Fruit fly (Drosophila melanogaster) whole organism, wandering third instar larva: Measurements from ENCODE around the gene L2HGDH.

Experiments
- Abd-B ChIP-seq: fragments of >200 bp; optimal IDR thresholded peaks from 2 replicates; lab custom pipeline; 2017; ENCODE audit warnings: missing biosample characterization, missing genetic modification characterization
- CG32264 ChIP-seq: fragments of 200-800 bp; sonication (Bioruptor generic); optimal IDR thresholded peaks from 2 replicates; lab custom pipeline; 2016; ENCODE audit warnings: missing biosample characterization, missing genetic modification characterization
- CG9705 ChIP-seq: fragments of 200-800 bp; sonication (Bioruptor generic); optimal IDR thresholded peaks from 2 replicates; lab custom pipeline; 2018; ENCODE audit warnings: missing biosample characterization, mild to moderate bottlenecking, missing genetic modification characterization
- CrebA ChIP-seq: fragments of 200-800 bp; sonication (Bioruptor generic); optimal IDR thresholded peaks from 2 replicates; lab custom pipeline; 2016; ENCODE audit warnings: missing biosample characterization, mild to moderate bottlenecking, missing genetic modification characterization, borderline replicate concordance
- Dfd ChIP-seq: fragments of >200 bp; optimal IDR thresholded peaks from 2 replicates; lab custom pipeline; 2017; ENCODE audit warnings: missing biosample characterization, missing genetic modification characterization
- Dif ChIP-seq: fragments of 200-275, 200-300 bp; sonication (Bioruptor generic); optimal IDR thresholded peaks from 2 replicates; lab custom pipeline; 2018; ENCODE audit warnings: missing biosample characterization, missing genetic modification characterization; ENCODE audit not compliant: partially characterized antibody
- GATAd ChIP-seq: sonication (Bioruptor generic); optimal IDR thresholded peaks from 2 replicates; lab custom pipeline; 2016; ENCODE audit warnings: missing biosample characterization, missing genetic modification characterization
- HLH106 ChIP-seq: fragments of 200-800 bp; optimal IDR thresholded peaks from 3 replicates; lab custom pipeline; 2019; ENCODE audit warnings: missing biosample characterization, mild to moderate bottlenecking, missing genetic modification characterization, moderate library complexity
- Hnf4 ChIP-seq: fragments of 200-800 bp; sonication (Bioruptor generic); optimal IDR thresholded peaks from 2 replicates; lab custom pipeline; 2016; ENCODE audit warnings: missing biosample characterization, mild to moderate bottlenecking, missing genetic modification characterization
- Hr78 ChIP-seq: fragments of >200 bp; optimal IDR thresholded peaks from 2 replicates; lab custom pipeline; 2017; ENCODE audit warnings: missing biosample characterization, missing genetic modification characterization
- Hr83 ChIP-seq: fragments of 200-300 bp; sonication (Bioruptor generic); optimal IDR thresholded peaks from 2 replicates; lab custom pipeline; 2016; ENCODE audit warnings: missing biosample characterization, mild to moderate bottlenecking, missing genetic modification characterization, moderate library complexity; ENCODE audit not compliant: poor library complexity, severe bottlenecking
- Jra ChIP-seq: sonication (Bioruptor generic); optimal IDR thresholded peaks from 2 replicates; lab custom pipeline; 2016; ENCODE audit warnings: missing biosample characterization, missing genetic modification characterization
- Mio ChIP-seq: sonication (Bioruptor generic); optimal IDR thresholded peaks from 2 replicates; lab custom pipeline; 2016; ENCODE audit warnings: missing biosample characterization, missing genetic modification characterization
- Myc ChIP-seq: fragments of >200 bp; optimal IDR thresholded peaks from 2 replicates; lab custom pipeline; 2017
- N ChIP-seq: fragments of >200 bp; optimal IDR thresholded peaks from 2 replicates; lab custom pipeline; 2018; ENCODE audit warnings: missing biosample characterization, missing external identifiers, missing genetic modification characterization
- OdsH ChIP-seq: fragments of 200-800 bp; sonication (Bioruptor generic); optimal IDR thresholded peaks from 2 replicates; lab custom pipeline; 2016; ENCODE audit warnings: missing biosample characterization, mild to moderate bottlenecking, missing genetic modification characterization
- Rel ChIP-seq, 2 experiments: fragments of 200-800 bp; sonication (Bioruptor generic) in 1 of 2; optimal IDR thresholded peaks; 2 replicates in 1 of 2; 3 replicates in 1 of 2; lab custom pipeline; 2016 to 2019; ENCODE audit warnings: mild to moderate bottlenecking in 2 of 2, missing biosample characterization in 2 of 2, missing genetic modification characterization in 2 of 2, moderate library complexity in 1 of 2
- Sp1 ChIP-seq: fragments of 200-800 bp; sonication (Bioruptor generic); optimal IDR thresholded peaks from 3 replicates; lab custom pipeline; 2019; ENCODE audit warnings: missing biosample characterization, mild to moderate bottlenecking, missing genetic modification characterization, moderate library complexity
- Vsx2 ChIP-seq: fragments of 200-300, 225-300 bp; sonication (Bioruptor generic); optimal IDR thresholded peaks from 2 replicates; lab custom pipeline; 2018; ENCODE audit warnings: missing biosample characterization, missing genetic modification characterization; ENCODE audit not compliant: partially characterized antibody
- br ChIP-seq: fragments of 200-800 bp; sonication (Bioruptor generic); optimal IDR thresholded peaks from 2 replicates; lab custom pipeline; 2016; ENCODE audit warnings: missing biosample characterization, missing genetic modification characterization
- brk ChIP-seq: fragments of 200-800 bp; sonication (Bioruptor generic); optimal IDR thresholded peaks from 2 replicates; lab custom pipeline; 2016; ENCODE audit warnings: missing biosample characterization, mild to moderate bottlenecking, missing genetic modification characterization
- dl ChIP-seq, 2 experiments: fragments of 175-275, 200-275 bp in 1 of 2; fragments of 200-275 bp in 1 of 2; sonication (Bioruptor generic); optimal IDR thresholded peaks; lab custom pipeline; 2018; ENCODE audit warnings: mild to moderate bottlenecking in 2 of 2, missing biosample characterization in 2 of 2, missing genetic modification characterization in 2 of 2, moderate library complexity in 2 of 2; ENCODE audit not compliant: partially characterized antibody in 2 of 2, insufficient read depth in 1 of 2
- dmrt93B ChIP-seq: fragments of 200-800 bp; sonication (Bioruptor generic); optimal IDR thresholded peaks from 2 replicates; lab custom pipeline; 2018; ENCODE audit warnings: missing biosample characterization, mild to moderate bottlenecking, missing genetic modification characterization
- dsf ChIP-seq: sonication (Bioruptor generic); optimal IDR thresholded peaks from 2 replicates; lab custom pipeline; 2016; ENCODE audit warnings: missing biosample characterization, missing genetic modification characterization, borderline replicate concordance
- ey ChIP-seq: fragments of 200-800 bp; sonication (Bioruptor generic); optimal IDR thresholded peaks from 2 replicates; lab custom pipeline; 2016; ENCODE audit warnings: missing biosample characterization, missing genetic modification characterization
- foxo ChIP-seq, 2 experiments: fragments of 200-800 bp; sonication (Bioruptor generic); optimal IDR thresholded peaks; 2 replicates in 1 of 2; 3 replicates in 1 of 2; lab custom pipeline; 2016 to 2017; ENCODE audit warnings: missing biosample characterization in 2 of 2, missing genetic modification characterization in 2 of 2
- fru ChIP-seq: fragments of 200-800 bp; sonication (Bioruptor generic); optimal IDR thresholded peaks from 3 replicates; lab custom pipeline; 2016; ENCODE audit warnings: missing biosample characterization, mild to moderate bottlenecking, missing genetic modification characterization
- h ChIP-seq: fragments of 200-800 bp; sonication (Bioruptor generic); optimal IDR thresholded peaks from 3 replicates; lab custom pipeline; 2016; ENCODE audit warnings: missing biosample characterization, mild to moderate bottlenecking, missing genetic modification characterization
- jim ChIP-seq: fragments of 175-275, 200-325 bp; sonication (Bioruptor generic); optimal IDR thresholded peaks from 2 replicates; lab custom pipeline; 2016; ENCODE audit warnings: missing biosample characterization, mild to moderate bottlenecking, missing genetic modification characterization
- lola ChIP-seq: fragments of >200 bp; optimal IDR thresholded peaks from 2 replicates; lab custom pipeline; 2017; ENCODE audit warnings: missing biosample characterization, missing genetic modification characterization
- pan ChIP-seq: fragments of >200 bp; optimal IDR thresholded peaks from 2 replicates; lab custom pipeline; 2017
- psq ChIP-seq: fragments of 200-800 bp; sonication (Bioruptor generic); optimal IDR thresholded peaks from 3 replicates; lab custom pipeline; 2017; ENCODE audit warnings: missing biosample characterization, mild to moderate bottlenecking, missing genetic modification characterization, moderate library complexity
- rgr ChIP-seq: fragments of 200-800 bp; sonication (Bioruptor generic); optimal IDR thresholded peaks from 3 replicates; lab custom pipeline; 2016; ENCODE audit warnings: missing biosample characterization, mild to moderate bottlenecking, missing genetic modification characterization
- sage ChIP-seq: fragments of 200-800 bp; sonication (Bioruptor generic); optimal IDR thresholded peaks from 2 replicates; lab custom pipeline; 2016; ENCODE audit warnings: missing biosample characterization, mild to moderate bottlenecking, missing genetic modification characterization
- sv ChIP-seq: fragments of 200-800 bp; sonication (Bioruptor generic); optimal IDR thresholded peaks from 3 replicates; lab custom pipeline; 2016; ENCODE audit warnings: missing biosample characterization, missing genetic modification characterization
- tai ChIP-seq: sonication (Bioruptor generic); optimal IDR thresholded peaks from 2 replicates; lab custom pipeline; 2016; ENCODE audit warnings: missing biosample characterization, missing genetic modification characterization
- usp ChIP-seq: fragments of >200 bp; optimal IDR thresholded peaks from 2 replicates; lab custom pipeline; 2017; ENCODE audit warnings: missing biosample characterization, missing genetic modification characterization
- woc ChIP-seq: sonication (Bioruptor generic); optimal IDR thresholded peaks from 2 replicates; lab custom pipeline; 2016; ENCODE audit warnings: missing biosample characterization, mild to moderate bottlenecking, missing genetic modification characterization

Gene L2HGDH

dm6 chr2L:18976749-18977148 lies 2.5 kb upstream of the L2HGDH start:
- TF ChIP-seq Myc (lab: Kevin White, UChicago) (no peak), OdsH (GFP tag; lab: Kevin White, UChicago) (no peak), Hr78 (no peak), HLH106 (tag; lab: Kevin White, UChicago) (no peak), h (GFP tag; lab: Kevin White, UChicago) (no peak), ey (GFP tag; lab: Kevin White, UChicago) (no peak), sage (GFP tag; lab: Kevin White, UChicago) (no peak), pan (lab: Kevin White, UChicago) (no peak)

dm6 chr2L:18968370-18969105 lies 5.7 kb downstream of the L2HGDH start, which contains the start of the genes Nak and Tango6:
Gene Nak (minus strand): TSS chr2L:18968744.
Gene Tango6 (plus strand): TSS chr2L:18969028.
- TF ChIP-seq fru (GFP tag; lab: Kevin White, UChicago) = peak; percentile 67
- TF ChIP-seq lola (GFP tag; lab: Kevin White, UChicago) = no peak
- TF ChIP-seq jim = no peak
- no peak for TF ChIP-seq Abd-B (GFP tag; lab: Kevin White, UChicago)
- peak; percentile 30 for TF ChIP-seq dsf (GFP tag; lab: Kevin White, UChicago)
- peak; percentile 78 for TF ChIP-seq Myc (lab: Kevin White, UChicago)
- peak; percentile 16 for TF ChIP-seq dmrt93B (GFP tag; lab: Kevin White, UChicago)
- peak; percentile 58 for TF ChIP-seq GATAd (GFP tag; lab: Kevin White, UChicago)
- no peak for TF ChIP-seq tai (GFP tag; lab: Kevin White, UChicago)
- TF ChIP-seq psq (GFP tag; lab: Kevin White, UChicago) = peak; percentile 15
- peak; percentile 50 for TF ChIP-seq rgr (GFP tag; lab: Kevin White, UChicago)
- no peak for TF ChIP-seq pan (lab: Kevin White, UChicago)
- no peak for TF ChIP-seq Mio
- no peak for TF ChIP-seq sage (GFP tag; lab: Kevin White, UChicago)
- no peak for TF ChIP-seq Rel (GFP tag; optimal IDR thresholded peaks at IDR 0.05; lab: Kevin White, UChicago)
- peak; percentile 66 for TF ChIP-seq Rel (tag; optimal IDR thresholded peaks at IDR 0.05; lab: Kevin White, UChicago)
- TF ChIP-seq Dif (GFP tag; lab: Kevin White, UChicago) = no peak
- TF ChIP-seq usp (GFP tag; lab: Kevin White, UChicago) = no peak
- TF ChIP-seq brk (GFP tag; lab: Kevin White, UChicago) = no peak
- TF ChIP-seq CrebA (GFP tag; lab: Kevin White, UChicago) = no peak
- TF ChIP-seq ey (GFP tag; lab: Kevin White, UChicago) = peak; percentile 11
- peak; percentile 18 for TF ChIP-seq HLH106 (tag; lab: Kevin White, UChicago)
- peak; percentile 22 for TF ChIP-seq br (GFP tag; lab: Kevin White, UChicago)
- no peak for TF ChIP-seq CG32264 (GFP tag; lab: Kevin White, UChicago)
- TF ChIP-seq OdsH (GFP tag; lab: Kevin White, UChicago) = peak; percentile 11
- no peak for TF ChIP-seq Dfd (GFP tag; lab: Kevin White, UChicago)
- TF ChIP-seq woc (GFP tag; lab: Kevin White, UChicago) = peak; percentile 86
- peak; percentile 70 for TF ChIP-seq Jra
- TF ChIP-seq sv = peak; percentile 27
- peak; percentile 36 for TF ChIP-seq Hnf4 (GFP tag; lab: Kevin White, UChicago)
- no peak for TF ChIP-seq Hr78
- no peak for TF ChIP-seq N (GFP tag; lab: Kevin White, UChicago)
- TF ChIP-seq Sp1 (GFP tag; lab: Kevin White, UChicago) = peak; percentile 51
- TF ChIP-seq foxo (GFP tag; optimal IDR thresholded peaks at IDR 0.05; lab: Kevin White, UChicago) = peak in 1 of 2 experiments; percentile 50
- TF ChIP-seq h (GFP tag; lab: Kevin White, UChicago) = peak; percentile 60
- TF ChIP-seq Vsx2 (GFP tag; lab: Kevin White, UChicago) = peak; percentile 95
- TF ChIP-seq CG9705 (GFP tag; lab: Kevin White, UChicago) = peak; percentile 29
- TF ChIP-seq dl (GFP tag; optimal IDR thresholded peaks at IDR 0.05; lab: Kevin White, UChicago; ENCODE audit: insufficient read depth in 1 of 2, partially characterized antibody in 2 of 2) = no peak
- TF ChIP-seq Hr83 (GFP tag; lab: Kevin White, UChicago) = peak; percentile 24
- TF ChIP-seq, all 38 proteins: peak for 22
